Fruit fly (Drosophila melanogaster): ENCODE data around the gene Slu7.

Gene Slu7

dm6 chr3R:28987596-28988378 lies 51.1 kb downstream of the Slu7 start:
- TF ChIP-seq pdm3 (GFP tag; optimal IDR thresholded peaks at IDR 0.05) (peak; percentile 31), CG15336 (GFP tag; IDR thresholded peaks at IDR 0.05) (peak; percentile 31), Eip78C (GFP tag) (peak; percentile 79), CG11902 (GFP tag; optimal IDR thresholded peaks at IDR 0.05) (no peak), Hr4 (GFP tag; optimal IDR thresholded peaks at IDR 0.05) (peak; percentile 30), ss (GFP tag; optimal IDR thresholded peaks at IDR 0.05) (peak in 1 of 2 experiments; percentile 29), OdsH (GFP tag; optimal IDR thresholded peaks at IDR 0.05) (peak; percentile 4), CG32006 (GFP tag; optimal IDR thresholded peaks at IDR 0.05) (peak; percentile 53), Ets21C (GFP tag; optimal IDR thresholded peaks at IDR 0.05) (no peak), Ets96B (tag; optimal IDR thresholded peaks at IDR 0.05) (peak; percentile 50), eg (GFP tag; IDR thresholded peaks at IDR 0.05) (no peak), CG8632 (GFP tag; optimal IDR thresholded peaks at IDR 0.05) (peak; percentile 8), Blimp-1 (GFP tag; optimal IDR thresholded peaks at IDR 0.05) (no peak), CG6808 (GFP tag; optimal IDR thresholded peaks at IDR 0.05) (peak; percentile 41), fd59A (GFP tag; optimal IDR thresholded peaks at IDR 0.05) (peak; percentile 25), CG16779 (tag; optimal IDR thresholded peaks at IDR 0.05) (peak; percentile 4), CG3032 (tag; optimal IDR thresholded peaks at IDR 0.05) (peak; percentile 32), net (GFP tag; optimal IDR thresholded peaks at IDR 0.05) (no peak), Lpt (GFP tag; optimal IDR thresholded peaks at IDR 0.05) (no peak), achi (GFP tag; optimal IDR thresholded peaks at IDR 0.05) (peak; percentile 3), CG6792 (GFP tag; optimal IDR thresholded peaks at IDR 0.05) (no peak), CG10669 (GFP tag; optimal IDR thresholded peaks at IDR 0.05) (peak; percentile 49), dsx (GFP tag; optimal IDR thresholded peaks at IDR 0.05; ENCODE audit: poor library complexity, severe bottlenecking) (peak; percentile 26), dac (GFP tag; optimal IDR thresholded peaks at IDR 0.05) (no peak), spab (GFP tag; optimal IDR thresholded peaks at IDR 0.05) (peak; percentile 38), Hr38 (GFP tag; optimal IDR thresholded peaks at IDR 0.05) (no peak), CG31627 (GFP tag; optimal IDR thresholded peaks at IDR 0.05) (peak; percentile 9), fd85E (GFP tag; optimal IDR thresholded peaks at IDR 0.05) (no peak), CG3919 (GFP tag; optimal IDR thresholded peaks at IDR 0.05) (peak; percentile 35), acj6 (GFP tag; optimal IDR thresholded peaks at IDR 0.05) (peak; percentile 36), CG10631 (GFP tag; optimal IDR thresholded peaks at IDR 0.05) (peak; percentile 33), Sox14 (GFP tag; optimal IDR thresholded peaks at IDR 0.05) (peak; percentile 17), esn (GFP tag; optimal IDR thresholded peaks at IDR 0.05) (no peak), vri (GFP tag; optimal IDR thresholded peaks at IDR 0.05) (no peak), topi (GFP tag; optimal IDR thresholded peaks at IDR 0.05) (no peak), svp (GFP tag) (peak; percentile 72), CG8319 (GFP tag; optimal IDR thresholded peaks at IDR 0.05) (no peak), CG4318 (GFP tag; optimal IDR thresholded peaks at IDR 0.05) (peak; percentile 18), Eip75B (GFP tag; optimal IDR thresholded peaks at IDR 0.05) (no peak), lz (GFP tag; optimal IDR thresholded peaks at IDR 0.05) (peak; percentile 17)

Measured in whole organism, prepupa.